Worm (Caenorhabditis elegans) whole organism, L4/young adult: ENCODE measurements around the gene R102.11.
"Not testable (repeated sequence)": the region's sequence is repeated elsewhere in the genome, so short reads cannot be mapped to it uniquely, and the experiment has no call there.

Experiments
- W03F9.2 ChIP-seq: fragments of 150-350 bp; optimal IDR thresholded peaks from 2 replicates; lab custom pipeline; 2014; ENCODE audit warnings: missing biosample characterization, missing genetic modification characterization
- him-1 ChIP-seq: sonication (generic microtip); optimal IDR thresholded peaks from 2 replicates; lab custom pipeline; 2016; ENCODE audit warnings: missing genotype, missing genetic modification reagents, missing genetic modification characterization, missing compliant biosample characterization

- not testable (repeated sequence) for TF ChIP-seq W03F9.2, him-1 (tag; lab: Kevin White, UChicago)
Measured at ce11 chrIV:10654047-10654446, 45.5 kb downstream of the R102.11 start, which contains the start of gene glb-19.
